Fruit fly (Drosophila melanogaster): ENCODE data around the gene mthl15.
A peak's percentile ranks its signal among the peaks of the same experiment; 100 is the strongest.

Gene mthl15

dm6 chr2L:10230455-10230854 is 7.7 kb downstream of the mthl15 start (continued):
- no peak for TF ChIP-seq Dbx (GFP tag; IDR thresholded peaks at IDR 0.05)
- TF ChIP-seq ap (GFP tag; IDR thresholded peaks at IDR 0.05): no peak
- TF ChIP-seq unc-4 (GFP tag; IDR thresholded peaks at IDR 0.05; ENCODE audit: partially characterized antibody): peak; percentile 60; the same call in 1 of the 2 replicates
- TF ChIP-seq CG10654 (GFP tag; optimal IDR thresholded peaks at IDR 0.05): no peak
- TF ChIP-seq YL-1 (GFP tag; optimal IDR thresholded peaks at IDR 0.05): no peak
- no peak for TF ChIP-seq grn (GFP tag; optimal IDR thresholded peaks at IDR 0.05)
- TF ChIP-seq CG8290 (GFP tag; optimal IDR thresholded peaks at IDR 0.05): peak; percentile 81
- peak; percentile 25 to 72 for TF ChIP-seq CG8290 (tag; optimal IDR thresholded peaks at IDR 0.05)
- peak; percentile 55 for TF ChIP-seq Dref (GFP tag; IDR thresholded peaks at IDR 0.05)
- TF ChIP-seq aop (GFP tag; IDR thresholded peaks at IDR 0.05): no peak
- no peak for TF ChIP-seq Taf1 (GFP tag; IDR thresholded peaks at IDR 0.05)
- no peak for TF ChIP-seq rib (GFP tag; IDR thresholded peaks at IDR 0.05)
- peak; percentile 28 for TF ChIP-seq CG9797 (GFP tag; optimal IDR thresholded peaks at IDR 0.05)
- no peak for TF ChIP-seq grau (tag; optimal IDR thresholded peaks at IDR 0.05)
- no peak for TF ChIP-seq Mad (GFP tag; optimal IDR thresholded peaks at IDR 0.05)
- no peak for TF ChIP-seq CG9609 (GFP tag; optimal IDR thresholded peaks at IDR 0.05)
- 0 out of 2 replicates have a peak, but pooled peaks have one; percentile 26 for TF ChIP-seq CG2129 (GFP tag; IDR thresholded peaks at IDR 0.05; ENCODE audit: partially characterized antibody)
- TF ChIP-seq CG7372 (GFP tag; IDR thresholded peaks at IDR 0.05): no peak
- TF ChIP-seq CG13287 (GFP tag; IDR thresholded peaks at IDR 0.05; ENCODE audit: partially characterized antibody): peak; percentile 64
- TF ChIP-seq CG6689 (GFP tag; IDR thresholded peaks at IDR 0.05): no peak
- TF ChIP-seq GATAe (GFP tag; conservative IDR thresholded peaks at IDR 0.05): no peak

dm6 chr2L:10226724-10227407 is 11.3 kb downstream of the mthl15 start, which contains the start of gene CG5708:
Gene CG5708, minus strand, starts transcription at chr2L:10226808.
- TF ChIP-seq CG31441 (GFP tag; IDR thresholded peaks at IDR 0.05) (peak; percentile 46; the same call in 1 of the 2 replicates), CG10267 (tag; optimal IDR thresholded peaks at IDR 0.05) (peak; percentile 25), CG2202 (tag; optimal IDR thresholded peaks at IDR 0.05) (no peak), Atf6 (GFP tag; IDR thresholded peaks at IDR 0.05) (0 out of 2 replicates have a peak, but pooled peaks have one; percentile 17), CG1603 (tag; optimal IDR thresholded peaks at IDR 0.05) (peak; percentile 86), CG1024 (GFP tag; IDR thresholded peaks at IDR 0.05) (peak; percentile 96), Sry-β (GFP tag; optimal IDR thresholded peaks at IDR 0.05) (peak; percentile 92), sob (GFP tag; IDR thresholded peaks at IDR 0.05) (0 out of 2 replicates have a peak, but pooled peaks have one; percentile 39), Opbp (GFP tag; IDR thresholded peaks at IDR 0.05; ENCODE audit: partially characterized antibody) (peak; percentile 75; the same call in 2 of the 3 replicates), CG14860 (GFP tag; IDR thresholded peaks at IDR 0.05; ENCODE audit: partially characterized antibody) (no peak), CG33557 (GFP tag; optimal IDR thresholded peaks at IDR 0.05) (no peak), CG30020 (tag; optimal IDR thresholded peaks at IDR 0.05) (peak; percentile 99), CG14710 (tag; optimal IDR thresholded peaks at IDR 0.05) (peak; percentile 33), CG2120 (GFP tag; optimal IDR thresholded peaks at IDR 0.05) (peak; percentile 37), Nf-YC (tag; optimal IDR thresholded peaks at IDR 0.05) (peak; percentile 47), Bgb (GFP tag; IDR thresholded peaks at IDR 0.05; ENCODE audit: partially characterized antibody) (peak; percentile 52; the same call in 1 of the 2 replicates), pfk (GFP tag; optimal IDR thresholded peaks at IDR 0.05) (peak; percentile 86), crp (GFP tag; optimal IDR thresholded peaks at IDR 0.05) (peak in 1 of 2 experiments; percentile 48), CHES-1-like (GFP tag; optimal IDR thresholded peaks at IDR 0.05) (peak; percentile 12), CG34224 (GFP tag; IDR thresholded peaks at IDR 0.05; ENCODE audit: partially characterized antibody) (peak; percentile 30; the same call in 2 of the 3 replicates), Hsf (GFP tag; optimal IDR thresholded peaks at IDR 0.05) (peak; percentile 1), H2.0 (GFP tag; IDR thresholded peaks at IDR 0.05) (no peak), Lhr (GFP tag; optimal IDR thresholded peaks at IDR 0.05) (peak; percentile 36), CG18262 (tag; optimal IDR thresholded peaks at IDR 0.05) (peak; percentile 37), CG12155 (GFP tag; optimal IDR thresholded peaks at IDR 0.05) (no peak), Mrtf (GFP tag; IDR thresholded peaks at IDR 0.05) (no peak), CG15514 (GFP tag; optimal IDR thresholded peaks at IDR 0.05) (peak; percentile 30), CG16813 (GFP tag; IDR thresholded peaks at IDR 0.05; ENCODE audit: partially characterized antibody) (peak; percentile 58)

Data from whole organism, embryonic.